Worm (Caenorhabditis elegans): ENCODE measurements around the gene T26C12.3.

DNA sequence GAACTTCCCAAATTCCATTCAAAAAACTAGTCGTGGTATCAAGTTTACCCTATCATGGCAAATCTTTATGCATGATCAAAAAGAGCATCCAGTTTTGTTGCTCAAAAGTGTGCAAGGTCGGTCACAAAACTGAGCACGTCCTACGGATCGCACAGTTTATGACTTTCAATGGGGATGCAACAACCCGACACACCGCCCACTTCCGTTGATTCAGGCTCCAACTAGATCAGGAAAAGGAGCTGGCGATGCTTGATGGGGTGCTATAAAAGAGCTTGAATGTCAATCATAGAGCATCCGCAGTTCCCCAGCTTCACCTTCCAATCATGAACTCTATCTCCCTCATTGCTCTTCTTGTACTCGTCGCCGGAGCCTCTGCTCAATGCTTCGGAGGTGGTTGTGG is 32.4 kb upstream of the T26C12.3 start, which contains the start of gene W08E12.2:
- TF ChIP-seq mml-1 (tag; optimal IDR thresholded peaks at IDR 0.05) (no peak), skn-1 (tag; optimal IDR thresholded peaks at IDR 0.05) (no peak), elt-3 (tag; optimal IDR thresholded peaks at IDR 0.05) (no peak), mdl-1 (tag; optimal IDR thresholded peaks at IDR 0.05) (no peak), daf-12 (tag; optimal IDR thresholded peaks at IDR 0.05) (no peak), ceh-28 (tag; optimal IDR thresholded peaks at IDR 0.05) (no peak), unc-39 (tag; optimal IDR thresholded peaks at IDR 0.05) (no peak), ceh-16 (tag; optimal IDR thresholded peaks at IDR 0.05) (no peak), pha-4 (tag; optimal IDR thresholded peaks at IDR 0.05) (no peak), pqm-1 (tag; optimal IDR thresholded peaks at IDR 0.05) (no peak)

Data from whole organism, L3 larva.